Worm (Caenorhabditis elegans): ENCODE results near the gene srx-19.

DNA sequence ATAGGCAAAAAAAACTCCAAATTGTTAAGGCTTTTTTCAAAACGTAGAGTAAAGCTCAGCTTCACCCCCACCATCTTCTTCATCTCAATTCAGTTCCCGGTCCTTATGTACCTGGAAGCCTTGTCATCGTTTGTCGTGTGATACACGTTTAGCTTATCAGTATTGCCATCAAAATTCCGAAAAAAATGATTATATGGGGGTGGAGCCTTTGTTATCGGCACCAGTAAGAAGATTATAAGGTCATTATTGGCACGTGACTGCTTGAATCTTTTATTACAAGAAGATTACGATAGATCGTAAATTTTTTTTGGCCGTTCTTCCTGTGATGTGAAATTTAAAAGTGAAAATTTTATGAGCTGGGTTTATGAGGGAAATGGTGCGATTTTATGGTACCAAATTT lies 7.4 kb downstream of the srx-19 start:
- TF ChIP-seq skn-1 (tag; optimal IDR thresholded peaks at IDR 0.05) (no peak), snpc-4 (tag; optimal IDR thresholded peaks at IDR 0.05) (no peak), nhr-237 (tag; optimal IDR thresholded peaks at IDR 0.05) (no peak), ama-1 (optimal IDR thresholded peaks at IDR 0.05) (no peak), jun-1 (tag; optimal IDR thresholded peaks at IDR 0.05) (peak; percentile 53), elt-2 (tag; optimal IDR thresholded peaks at IDR 0.05) (peak; percentile 98), mml-1 (tag; optimal IDR thresholded peaks at IDR 0.05) (no peak), ceh-16 (tag; optimal IDR thresholded peaks at IDR 0.05) (no peak), daf-12 (tag; optimal IDR thresholded peaks at IDR 0.05) (no peak), fkh-10 (GFP tag; optimal IDR thresholded peaks at IDR 0.05) (no peak)
